Fruit fly (Drosophila melanogaster) whole organism: ENCODE measurements around the gene Upf2.

Experiments
- CG8478 ChIP-seq: fragments of >200 bp; optimal IDR thresholded peaks from 2 replicates; lab custom pipeline; 2018; ENCODE audit warnings: inconsistent platforms
- Dll ChIP-seq: fragments of >200 bp; optimal IDR thresholded peaks from 2 replicates; lab custom pipeline; 2017
- EcR ChIP-seq, 2 experiments: fragments of >200 bp; optimal IDR thresholded peaks; 2 replicates each; lab custom pipeline; 2017; ENCODE audit warnings: missing biosample characterization in 2 of 2, missing genetic modification characterization in 2 of 2, missing genetic modification reagents in 2 of 2
- pan ChIP-seq: fragments of >200 bp; optimal IDR thresholded peaks from 2 replicates; lab custom pipeline; 2017
- psq ChIP-seq: fragments of >200 bp; optimal IDR thresholded peaks from 2 replicates; lab custom pipeline; 2017
- usp ChIP-seq: fragments of >200 bp; optimal IDR thresholded peaks from 2 replicates; lab custom pipeline; 2017; ENCODE audit warnings: missing biosample characterization, missing genetic modification characterization, mixed read lengths

Gene Upf2

DNA sequence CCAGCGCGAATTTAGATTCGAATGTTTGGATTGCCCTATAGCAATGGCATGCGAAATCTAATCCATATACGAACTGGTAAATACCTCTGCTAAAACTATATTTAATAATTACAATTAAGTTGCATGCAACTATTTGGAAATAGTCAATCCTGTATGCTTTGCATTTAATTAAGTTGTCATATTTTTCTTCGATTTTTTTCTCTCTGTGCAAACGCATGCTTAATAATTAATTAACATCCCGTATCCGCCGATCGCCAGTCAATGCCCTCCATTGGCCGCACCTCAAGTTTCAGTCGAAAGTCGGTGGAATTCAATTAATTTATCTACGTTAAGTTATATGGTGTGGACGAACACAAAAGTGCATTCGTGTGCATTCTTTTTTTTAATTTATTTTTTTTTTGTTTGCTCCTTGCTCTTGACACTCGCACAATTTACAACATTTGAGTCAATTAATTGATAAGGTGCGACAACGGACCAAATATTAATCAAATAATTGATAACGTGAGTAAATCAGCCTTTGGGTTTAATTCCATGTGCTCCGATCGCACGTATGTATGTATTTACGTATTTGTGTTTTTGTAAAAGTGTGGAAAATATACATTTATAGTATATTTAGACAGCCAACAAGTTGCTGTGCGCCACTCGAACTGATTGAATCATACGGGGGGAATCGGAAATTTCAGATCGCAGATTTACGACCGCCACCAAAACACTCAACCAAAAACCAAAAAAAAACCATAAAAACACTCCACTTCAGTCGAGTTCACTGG, 31.2 kb upstream of the Upf2 start:
- no peak for TF ChIP-seq usp (GFP tag; lab: Kevin White, UChicago)

DNA sequence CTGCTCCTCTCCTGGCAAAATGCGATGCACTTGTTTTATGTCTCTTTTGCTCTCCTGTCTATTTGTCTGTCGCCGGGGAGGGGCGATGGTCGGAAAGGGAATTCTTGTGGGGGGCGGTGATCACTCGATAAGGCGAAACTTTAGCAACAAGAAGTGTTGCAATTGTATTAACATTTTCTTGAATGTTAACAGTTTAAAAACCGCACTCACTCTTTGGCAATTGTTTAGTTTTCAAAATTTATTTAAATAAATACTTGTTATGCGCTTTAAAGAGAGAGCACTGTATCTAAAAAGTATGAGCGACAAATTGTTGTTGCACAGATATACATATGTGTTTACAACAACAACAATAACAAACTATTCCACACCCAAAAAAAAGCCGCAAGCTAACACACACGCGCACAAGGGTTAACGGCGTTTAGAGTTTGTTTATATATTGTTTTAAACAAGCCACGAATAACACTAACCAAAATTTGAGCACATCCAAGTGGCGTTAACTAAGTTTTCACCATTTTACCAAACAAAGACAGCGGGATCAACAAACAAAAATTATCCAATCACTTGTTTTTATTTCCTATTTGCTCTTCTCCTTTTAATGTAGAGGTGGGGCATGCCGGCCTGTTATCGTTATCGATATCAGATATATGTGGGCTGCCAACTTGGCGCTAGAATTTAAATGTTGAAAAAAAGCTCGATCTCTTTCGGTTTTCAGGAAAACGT, 26.4 kb upstream of the Upf2 start, which contains the start of gene CG2258:
Gene CG2258 (minus strand): TSS at position 617 of the 720 bp plus-strand sequence.
- TF ChIP-seq EcR (GFP tag; optimal IDR thresholded peaks at IDR 0.05; lab: Kevin White, UChicago) (no peak), CG8478 (lab: Kevin White, UChicago) (no peak), psq (no peak), pan (lab: Kevin White, UChicago) (no peak), usp (GFP tag; lab: Kevin White, UChicago) (no peak), Dll (no peak)

DNA sequence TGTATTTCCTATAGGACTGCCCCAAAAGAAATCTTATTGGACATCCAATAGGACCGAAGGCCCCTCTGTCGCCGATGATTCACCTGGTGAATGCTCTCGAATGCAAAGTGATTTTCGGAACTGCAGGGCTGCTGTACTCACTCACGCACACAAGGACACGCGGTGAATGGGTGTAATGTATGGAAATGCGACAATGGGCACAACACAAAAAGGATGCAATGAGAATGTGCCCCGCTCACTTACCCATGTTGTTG, 25.5 kb upstream of the Upf2 start:
- TF ChIP-seq pan (lab: Kevin White, UChicago) = no peak
- TF ChIP-seq Dll = no peak
- no peak for TF ChIP-seq psq
- no peak for TF ChIP-seq usp (GFP tag; lab: Kevin White, UChicago)
- no peak for TF ChIP-seq EcR (GFP tag; optimal IDR thresholded peaks at IDR 0.05; lab: Kevin White, UChicago)
- no peak for TF ChIP-seq CG8478 (lab: Kevin White, UChicago)

DNA sequence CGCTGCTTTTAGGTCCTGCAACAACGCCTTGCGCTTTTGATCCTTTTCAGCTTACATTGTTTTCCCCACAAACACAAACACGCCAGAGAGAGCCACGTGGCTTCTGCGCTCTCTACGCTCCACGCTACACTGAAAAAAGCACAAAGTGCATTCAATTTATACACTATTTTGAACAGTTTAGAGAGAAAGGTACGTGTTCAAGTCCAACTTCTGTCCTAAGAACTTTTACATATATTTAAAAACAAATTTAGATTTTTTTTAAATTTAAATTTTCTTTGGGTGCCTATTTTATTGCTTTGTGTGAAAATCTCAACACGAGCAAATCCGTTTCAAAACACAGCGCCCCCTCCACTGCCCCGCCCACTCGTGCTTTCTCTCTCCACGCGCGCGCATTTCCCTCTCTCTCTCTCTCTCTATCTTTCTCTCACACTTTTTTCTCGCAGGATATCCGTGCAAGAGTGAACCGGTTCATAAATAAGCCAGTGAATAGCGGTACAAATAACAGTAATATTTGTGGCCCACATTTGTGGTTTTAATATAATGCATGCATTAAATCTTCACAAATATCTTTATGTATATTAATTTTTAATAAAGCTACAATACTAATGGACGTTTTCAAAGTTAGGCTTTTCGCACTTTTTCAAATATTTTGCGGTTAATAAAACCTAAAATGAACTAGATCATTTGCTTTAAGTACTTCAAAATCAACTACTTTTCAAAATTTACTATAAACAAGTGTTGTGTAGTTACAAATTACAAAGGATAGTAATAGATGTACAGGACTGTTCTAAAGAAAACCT, 25.0 kb upstream of the Upf2 start:
- no peak for TF ChIP-seq CG8478 (lab: Kevin White, UChicago)
- TF ChIP-seq psq = no peak
- TF ChIP-seq EcR (GFP tag; optimal IDR thresholded peaks at IDR 0.05; lab: Kevin White, UChicago) = no peak
- TF ChIP-seq pan (lab: Kevin White, UChicago) = no peak
- TF ChIP-seq usp (GFP tag; lab: Kevin White, UChicago) = no peak
- TF ChIP-seq Dll = no peak

DNA sequence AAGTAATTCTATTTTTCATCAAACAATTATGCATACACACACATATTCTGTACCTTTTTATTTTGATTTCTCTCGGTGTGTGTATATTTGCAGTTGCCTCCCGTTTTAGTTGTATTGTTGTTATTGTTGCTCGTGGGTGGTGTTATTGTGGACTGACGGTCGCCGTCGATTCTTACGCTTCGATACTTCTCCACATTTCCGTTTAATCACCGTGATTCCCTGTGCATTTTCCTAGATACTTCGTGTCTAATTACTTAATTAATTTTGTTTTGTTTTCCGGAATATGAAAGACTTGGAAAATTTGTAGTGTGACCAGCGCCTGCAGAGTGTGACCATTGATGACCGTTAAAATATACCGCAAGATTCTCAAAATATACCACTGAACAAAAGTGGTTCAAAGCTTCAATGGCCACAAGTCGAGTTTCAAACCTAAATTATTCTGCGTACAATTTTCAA, 18.5 kb upstream of the Upf2 start, which contains the start of gene UbcE2H:
Gene UbcE2H (minus strand): TSS at position 343 of the 456 bp plus-strand sequence.
- no peak for TF ChIP-seq usp (GFP tag; lab: Kevin White, UChicago)
- TF ChIP-seq Dll = no peak
- no peak for TF ChIP-seq CG8478 (lab: Kevin White, UChicago)
- no peak for TF ChIP-seq EcR (GFP tag; optimal IDR thresholded peaks at IDR 0.05; lab: Kevin White, UChicago)

DNA sequence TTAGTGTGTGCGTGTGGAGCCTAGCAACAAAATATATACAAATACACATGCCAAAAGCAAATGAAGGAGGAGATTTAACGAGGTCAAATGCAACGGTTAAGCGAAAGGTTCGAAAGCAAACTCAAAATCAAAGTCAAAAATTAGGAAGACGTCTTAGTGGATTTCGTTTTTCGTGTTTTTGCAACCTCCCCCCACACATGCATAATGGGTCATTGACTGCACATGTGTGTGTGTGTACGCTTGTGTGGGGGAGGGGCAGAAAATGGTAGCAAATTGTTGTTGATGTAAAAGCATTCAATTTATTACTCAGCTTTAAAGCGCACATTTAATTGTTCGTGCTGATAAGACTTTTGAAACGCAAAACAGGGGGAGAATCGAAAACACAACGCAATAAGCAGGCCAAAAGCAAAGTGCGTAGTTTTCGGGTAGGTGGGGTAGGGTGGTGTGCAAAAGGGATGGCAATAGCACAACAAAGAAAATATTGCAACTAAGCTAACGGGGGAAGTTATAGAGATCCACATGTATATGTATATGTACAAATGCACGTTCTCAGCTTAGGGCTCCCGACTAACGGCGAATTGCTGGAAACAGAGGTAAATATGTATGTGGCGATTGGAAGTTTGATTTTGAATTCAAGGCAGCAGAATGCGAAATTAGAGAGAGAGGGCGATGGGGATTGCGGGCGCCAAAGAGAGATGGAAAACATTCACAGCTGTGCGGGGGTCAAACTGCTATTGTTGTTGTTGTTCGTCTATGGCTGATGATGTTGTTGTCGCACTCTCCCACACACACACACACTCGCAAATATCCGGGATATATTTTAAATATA, 17.8 kb upstream of the Upf2 start:
- no peak for TF ChIP-seq Dll
- peak; percentile 81 to 84 for TF ChIP-seq EcR (GFP tag; optimal IDR thresholded peaks at IDR 0.05; lab: Kevin White, UChicago)

DNA sequence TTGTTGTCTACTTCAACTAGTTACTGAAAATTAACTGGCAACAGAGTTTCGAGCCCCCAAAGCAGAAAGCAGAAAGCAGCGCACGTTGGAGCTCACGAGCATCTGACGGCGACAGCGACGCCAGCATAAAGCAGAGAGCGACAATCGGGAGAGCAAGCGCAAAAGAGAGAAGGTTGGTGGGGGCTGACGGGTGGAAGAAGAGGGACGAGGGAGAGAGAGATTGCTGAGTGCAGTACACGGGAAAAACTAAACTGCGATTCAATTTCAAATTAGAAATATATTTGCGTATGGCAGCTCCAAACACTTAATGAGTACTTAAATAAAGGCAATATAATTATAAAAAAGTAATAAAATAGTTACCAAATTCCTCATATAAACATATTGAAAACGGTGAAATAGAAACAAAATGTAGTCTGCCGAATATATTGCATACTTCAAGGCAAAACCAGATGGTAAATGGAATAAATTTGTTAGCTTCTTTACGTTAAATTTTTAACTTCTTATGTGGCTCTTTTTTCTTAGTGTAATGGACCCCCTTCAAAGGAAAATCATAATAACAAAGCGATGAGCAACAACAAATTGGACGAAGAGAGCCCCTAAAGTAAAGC, 16.9 kb upstream of the Upf2 start:
- TF ChIP-seq Dll (peak; percentile 85), EcR (GFP tag; optimal IDR thresholded peaks at IDR 0.05; lab: Kevin White, UChicago) (no peak)

DNA sequence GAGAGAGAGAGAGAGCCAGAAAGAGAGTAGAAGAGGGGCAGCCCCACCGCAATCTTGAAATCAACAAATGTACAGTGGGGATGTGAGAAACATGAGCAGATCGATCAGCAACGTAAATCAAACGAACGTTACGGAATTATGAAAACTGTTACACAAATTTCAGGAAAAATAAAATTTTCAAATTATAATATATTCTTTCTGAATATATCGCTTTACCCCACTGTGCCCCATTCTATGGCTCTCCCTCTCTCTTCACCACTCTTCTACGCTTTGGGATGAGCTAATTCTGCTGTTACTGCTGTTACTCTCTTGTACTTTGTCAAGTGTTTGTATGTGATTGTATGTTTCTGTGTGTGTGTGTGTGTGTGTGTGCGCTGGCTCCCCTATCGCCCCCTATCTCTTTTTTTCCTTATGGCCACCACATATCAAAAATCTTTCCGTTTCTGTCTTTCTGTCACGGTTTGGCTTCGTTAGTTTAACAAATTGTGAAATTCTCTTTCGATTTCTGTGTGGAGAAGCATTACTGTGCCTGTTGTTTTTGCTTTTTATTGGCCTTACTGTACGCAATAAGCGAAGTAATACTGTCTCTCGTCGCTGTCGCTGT, 15.9 kb upstream of the Upf2 start:
- TF ChIP-seq pan (lab: Kevin White, UChicago) (no peak), EcR (GFP tag; optimal IDR thresholded peaks at IDR 0.05; lab: Kevin White, UChicago) (no peak), Dll (peak; percentile 13)

DNA sequence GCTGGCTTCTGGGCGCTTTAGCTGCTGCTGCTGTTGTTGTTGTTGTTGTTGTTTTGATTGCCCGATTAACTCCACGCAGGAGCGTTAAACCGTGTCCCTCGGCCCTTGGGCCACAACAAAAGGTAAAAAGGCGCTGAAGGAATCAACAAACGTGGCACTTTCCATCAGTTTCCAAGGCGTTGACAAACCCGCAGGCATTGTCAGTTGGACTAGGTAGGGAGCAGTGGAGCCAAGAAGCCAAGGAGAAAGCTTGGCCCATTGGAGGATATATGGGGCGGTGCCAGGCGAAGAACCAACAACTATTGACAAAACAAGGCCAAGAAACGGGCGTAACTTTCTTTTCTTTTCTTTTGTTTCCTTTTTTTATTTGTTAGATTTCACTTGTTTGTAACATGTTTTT, 11.8 kb upstream of the Upf2 start, which contains the start of gene CG2256:
Gene CG2256 (minus strand): TSS at position 101 of the 400 bp plus-strand sequence.
- TF ChIP-seq usp (GFP tag; lab: Kevin White, UChicago) (no peak), pan (lab: Kevin White, UChicago) (no peak), EcR (GFP tag; optimal IDR thresholded peaks at IDR 0.05; lab: Kevin White, UChicago) (no peak), psq (no peak), CG8478 (lab: Kevin White, UChicago) (no peak), Dll (no peak)

DNA sequence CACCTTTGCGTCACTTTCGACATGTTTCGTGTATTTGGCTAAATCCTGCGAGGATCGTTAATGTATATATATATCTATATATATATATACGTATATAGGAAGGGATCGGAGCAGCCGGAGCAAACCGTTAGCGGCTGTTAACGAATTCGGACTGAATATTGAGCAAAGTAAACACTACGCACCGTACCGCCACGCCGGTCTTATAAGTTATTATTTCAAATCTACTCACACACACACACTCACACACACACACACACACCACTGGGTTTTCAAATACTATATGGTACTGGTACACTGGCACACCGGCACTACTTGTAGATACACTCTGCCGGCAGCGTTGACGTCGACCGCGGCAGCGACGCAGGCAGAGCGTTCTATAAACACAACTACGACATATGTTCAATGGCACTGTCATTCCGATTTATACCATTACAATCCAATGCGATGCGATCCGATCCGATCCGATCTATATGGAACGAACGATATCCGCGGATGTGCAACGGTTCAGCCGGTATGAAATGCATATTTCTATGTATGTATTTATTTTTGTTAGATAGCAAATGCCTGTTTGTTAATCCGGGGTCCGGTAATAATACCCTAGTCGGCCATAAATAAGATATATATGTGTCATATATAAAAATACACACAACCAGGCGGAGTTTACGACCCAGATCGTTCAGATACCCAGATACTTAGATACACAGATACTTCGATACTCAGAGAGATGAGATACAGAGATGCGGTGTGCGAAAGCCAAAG, 6.3 kb upstream of the Upf2 start, which contains the start of gene Ldsdh1:
Gene Ldsdh1 (minus strand): TSS at position 179 of the 759 bp plus-strand sequence.
- TF ChIP-seq EcR (GFP tag; optimal IDR thresholded peaks at IDR 0.05; lab: Kevin White, UChicago) (no peak), Dll (no peak), CG8478 (lab: Kevin White, UChicago) (no peak), usp (GFP tag; lab: Kevin White, UChicago) (no peak), psq (no peak), pan (lab: Kevin White, UChicago) (no peak)
